Worm (Caenorhabditis elegans) whole organism, L4/young adult: ENCODE measurements around the gene B0454.26.

ENCODE experiments used
- W03F9.2 ChIP-seq: fragments of 150-350 bp; optimal IDR thresholded peaks from 2 replicates; lab custom pipeline; 2014; ENCODE audit warnings: missing biosample characterization, missing genetic modification characterization
- dao-5 ChIP-seq: sonication (generic microtip); optimal IDR thresholded peaks from 2 replicates; lab custom pipeline; 2016; ENCODE audit warnings: missing genotype, missing genetic modification characterization, moderate library complexity, missing compliant biosample characterization
- him-1 ChIP-seq: sonication (generic microtip); optimal IDR thresholded peaks from 2 replicates; lab custom pipeline; 2016; ENCODE audit warnings: missing genotype, missing genetic modification reagents, missing genetic modification characterization, missing compliant biosample characterization

- TF ChIP-seq him-1 (no peak), W03F9.2 (tag; lab: Kevin White, UChicago) (no peak), dao-5 (tag; lab: Kevin White, UChicago) (no peak)
Measured at ce11 chrII:2997828-2998441, 40.4 kb downstream of the B0454.26 start.
